Fruit fly (Drosophila melanogaster): Measurements from ENCODE around the gene CG2116.

The CG2116 gene

DNA sequence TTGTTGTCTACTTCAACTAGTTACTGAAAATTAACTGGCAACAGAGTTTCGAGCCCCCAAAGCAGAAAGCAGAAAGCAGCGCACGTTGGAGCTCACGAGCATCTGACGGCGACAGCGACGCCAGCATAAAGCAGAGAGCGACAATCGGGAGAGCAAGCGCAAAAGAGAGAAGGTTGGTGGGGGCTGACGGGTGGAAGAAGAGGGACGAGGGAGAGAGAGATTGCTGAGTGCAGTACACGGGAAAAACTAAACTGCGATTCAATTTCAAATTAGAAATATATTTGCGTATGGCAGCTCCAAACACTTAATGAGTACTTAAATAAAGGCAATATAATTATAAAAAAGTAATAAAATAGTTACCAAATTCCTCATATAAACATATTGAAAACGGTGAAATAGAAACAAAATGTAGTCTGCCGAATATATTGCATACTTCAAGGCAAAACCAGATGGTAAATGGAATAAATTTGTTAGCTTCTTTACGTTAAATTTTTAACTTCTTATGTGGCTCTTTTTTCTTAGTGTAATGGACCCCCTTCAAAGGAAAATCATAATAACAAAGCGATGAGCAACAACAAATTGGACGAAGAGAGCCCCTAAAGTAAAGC lies 37.4 kb upstream of the CG2116 start (continued):
- TF ChIP-seq corto (GFP tag; optimal IDR thresholded peaks at IDR 0.05) (peak; percentile 83), CG4617 (GFP tag; optimal IDR thresholded peaks at IDR 0.05; ENCODE audit: borderline replicate concordance) (peak; percentile 68), Dip2 (GFP tag; IDR thresholded peaks at IDR 0.05) (no peak), ci (GFP tag; IDR thresholded peaks at IDR 0.05) (peak; percentile 80), lab (GFP tag; optimal IDR thresholded peaks at IDR 0.05) (peak; percentile 97), Drgx (GFP tag; IDR thresholded peaks at IDR 0.05) (peak; percentile 94), mam (GFP tag; optimal IDR thresholded peaks at IDR 0.05) (peak; percentile 86), al (GFP tag; IDR thresholded peaks at IDR 0.05) (peak; percentile 87), CG34376 (GFP tag; optimal IDR thresholded peaks at IDR 0.05) (peak; percentile 97), Dref (GFP tag; IDR thresholded peaks at IDR 0.05) (no peak), Hand (GFP tag; optimal IDR thresholded peaks at IDR 0.05) (peak; percentile 95), Atf3 (GFP tag; optimal IDR thresholded peaks at IDR 0.05) (peak; percentile 62), so (GFP tag; IDR thresholded peaks at IDR 0.05) (peak; percentile 94), HLH54F (GFP tag; optimal IDR thresholded peaks at IDR 0.05) (peak; percentile 72), jumu (GFP tag; optimal IDR thresholded peaks at IDR 0.05) (peak; percentile 76), vfl (GFP tag; optimal IDR thresholded peaks at IDR 0.05) (peak; percentile 71), CG17361 (GFP tag; IDR thresholded peaks at IDR 0.05) (peak; percentile 97), peb (GFP tag; IDR thresholded peaks at IDR 0.05) (peak; percentile 90), bowl (GFP tag; IDR thresholded peaks at IDR 0.05) (peak; percentile 64; the same call in 1 of the 2 replicates), CG11504 (tag; optimal IDR thresholded peaks at IDR 0.05) (peak; percentile 96), CG17829 (tag; optimal IDR thresholded peaks at IDR 0.05) (peak; percentile 96), HHEX (GFP tag; optimal IDR thresholded peaks at IDR 0.05) (peak; percentile 95), Optix (GFP tag; IDR thresholded peaks at IDR 0.05) (peak; percentile 49; the same call in 1 of the 3 replicates), CG7786 (GFP tag; optimal IDR thresholded peaks at IDR 0.05) (peak; percentile 84), klu (GFP tag; IDR thresholded peaks at IDR 0.05) (peak; percentile 88), ranshi (GFP tag; IDR thresholded peaks at IDR 0.05) (peak; percentile 87), grau (tag; optimal IDR thresholded peaks at IDR 0.05) (peak; percentile 96), CG3163 (GFP tag; optimal IDR thresholded peaks at IDR 0.05) (peak; percentile 56), CG11696 (GFP tag; IDR thresholded peaks at IDR 0.05) (peak; percentile 57; the same call in 1 of the 2 replicates), CG10959 (GFP tag; IDR thresholded peaks at IDR 0.05) (peak; percentile 66), salm (tag; optimal IDR thresholded peaks at IDR 0.05) (peak; percentile 90), CG34422 (GFP tag; IDR thresholded peaks at IDR 0.05) (peak; percentile 92), NfI (GFP tag; optimal IDR thresholded peaks at IDR 0.05) (peak; percentile 95), cato (GFP tag; optimal IDR thresholded peaks at IDR 0.05; ENCODE audit: borderline replicate concordance) (peak; percentile 84), dpn (GFP tag; optimal IDR thresholded peaks at IDR 0.05) (peak; percentile 88 to 93), tap (tag; optimal IDR thresholded peaks at IDR 0.05) (peak; percentile 94), Antp (GFP tag; optimal IDR thresholded peaks at IDR 0.05) (peak; percentile 70), CG2875 (GFP tag; optimal IDR thresholded peaks at IDR 0.05) (peak; percentile 89), CG17359 (tag; optimal IDR thresholded peaks at IDR 0.05) (peak; percentile 96), exex (tag; optimal IDR thresholded peaks at IDR 0.05) (peak; percentile 82), Abd-B (GFP tag; optimal IDR thresholded peaks at IDR 0.05) (peak; percentile 92), ATbp (GFP tag; optimal IDR thresholded peaks at IDR 0.05) (peak; percentile 95), Chrac-16 (GFP tag; optimal IDR thresholded peaks at IDR 0.05) (peak; percentile 92), Ssrp (tag; optimal IDR thresholded peaks at IDR 0.05) (peak; percentile 93), bab2 (GFP tag; optimal IDR thresholded peaks at IDR 0.05) (peak; percentile 88), Hsf (GFP tag; optimal IDR thresholded peaks at IDR 0.05) (peak; percentile 89), pzg (GFP tag; optimal IDR thresholded peaks at IDR 0.05) (no peak), CG8944 (GFP tag; optimal IDR thresholded peaks at IDR 0.05) (peak; percentile 76), Ptx1 (GFP tag; IDR thresholded peaks at IDR 0.05) (peak; percentile 96), Asciz (GFP tag; optimal IDR thresholded peaks at IDR 0.05) (peak; percentile 94)
